Worm (Caenorhabditis elegans) whole organism, early embryonic: Measurements from ENCODE around the gene Y53G8AM.8.

Experiments used
- B0310.2 ChIP-seq: sonication (generic microtip); optimal IDR thresholded peaks from 2 replicates; lab custom pipeline; 2016; ENCODE audit warnings: mild to moderate bottlenecking, missing genetic modification characterization, missing compliant biosample characterization
- F13C5.2 ChIP-seq: sonication (generic microtip); optimal IDR thresholded peaks from 2 replicates; lab custom pipeline; 2017; ENCODE audit warnings: mild to moderate bottlenecking, missing genetic modification characterization, inconsistent platforms, missing compliant biosample characterization
- aly-1 ChIP-seq: sonication (generic microtip); optimal IDR thresholded peaks from 2 replicates; lab custom pipeline; 2016; ENCODE audit warnings: missing genetic modification characterization, missing compliant biosample characterization
- ama-1 ChIP-seq: fragments of 150-350 bp; optimal IDR thresholded peaks from 2 replicates; lab custom pipeline; 2014
- ceh-13 ChIP-seq: fragments of 200-800 bp; sonication (Bioruptor generic); optimal IDR thresholded peaks from 2 replicates; lab custom pipeline; 2018; ENCODE audit warnings: mild to moderate bottlenecking, missing genetic modification characterization, missing compliant biosample characterization
- ceh-36 ChIP-seq: sonication (generic microtip); optimal IDR thresholded peaks from 2 replicates; lab custom pipeline; 2016; ENCODE audit warnings: missing genetic modification characterization, inconsistent platforms, missing compliant biosample characterization
- ets-7 ChIP-seq: sonication (generic microtip); optimal IDR thresholded peaks from 2 replicates; lab custom pipeline; 2016; ENCODE audit warnings: missing genotype, missing genetic modification characterization, missing compliant biosample characterization
- flt-1 ChIP-seq: fragments of 200-800 bp; sonication (Bioruptor generic); IDR thresholded peaks from 2 replicates; pipeline ENCODE4 v1.3.6; 2022; ENCODE audit warnings: missing genetic modification characterization, missing compliant biosample characterization
- hmbx-1 ChIP-seq: sonication (generic microtip); optimal IDR thresholded peaks from 2 replicates; lab custom pipeline; 2016; ENCODE audit warnings: mild to moderate bottlenecking, missing genetic modification characterization, missing compliant biosample characterization
- hmg-4 ChIP-seq: fragments of 200-800 bp; sonication (Bioruptor generic); optimal IDR thresholded peaks from 2 replicates; lab custom pipeline; 2018; ENCODE audit warnings: mild to moderate bottlenecking, missing genetic modification characterization, missing compliant biosample characterization
- hnd-1 ChIP-seq: sonication (generic microtip); optimal IDR thresholded peaks from 2 replicates; lab custom pipeline; 2016; ENCODE audit warnings: missing genetic modification characterization, missing compliant biosample characterization
- pes-1 ChIP-seq: fragments of 200-800 bp; sonication (Bioruptor generic); IDR thresholded peaks from 2 replicates; pipeline ENCODE4 v1.3.6; 2022; ENCODE audit warnings: missing genetic modification reagents, missing genetic modification characterization, missing compliant biosample characterization
- scrt-1 ChIP-seq: fragments of 200-800 bp; sonication (Bioruptor generic); IDR thresholded peaks from 2 replicates; pipeline ENCODE4 v1.3.6; 2022; ENCODE audit warnings: missing genetic modification characterization, missing compliant biosample characterization
- sea-1 ChIP-seq: fragments of 200-800 bp; sonication (Bioruptor generic); conservative IDR thresholded peaks from 2 replicates; pipeline ENCODE4 v1.3.6; 2022; ENCODE audit warnings: missing genetic modification characterization, missing compliant biosample characterization
- tbx-11 ChIP-seq: fragments of 200-800 bp; sonication (Bioruptor generic); IDR thresholded peaks from 2 replicates; pipeline ENCODE4 v1.3.6; 2022; ENCODE audit warnings: missing genetic modification characterization, missing compliant biosample characterization
- tbx-37 ChIP-seq: fragments of 200-800 bp; sonication (Bioruptor generic); conservative IDR thresholded peaks from 2 replicates; pipeline ENCODE4 v1.3.6; 2022; ENCODE audit warnings: missing genetic modification reagents, missing genetic modification characterization, missing compliant biosample characterization
- tra-4 ChIP-seq: sonication (generic microtip); optimal IDR thresholded peaks from 2 replicates; lab custom pipeline; 2017; ENCODE audit warnings: missing genetic modification characterization, missing compliant biosample characterization

Gene Y53G8AM.8

DNA sequence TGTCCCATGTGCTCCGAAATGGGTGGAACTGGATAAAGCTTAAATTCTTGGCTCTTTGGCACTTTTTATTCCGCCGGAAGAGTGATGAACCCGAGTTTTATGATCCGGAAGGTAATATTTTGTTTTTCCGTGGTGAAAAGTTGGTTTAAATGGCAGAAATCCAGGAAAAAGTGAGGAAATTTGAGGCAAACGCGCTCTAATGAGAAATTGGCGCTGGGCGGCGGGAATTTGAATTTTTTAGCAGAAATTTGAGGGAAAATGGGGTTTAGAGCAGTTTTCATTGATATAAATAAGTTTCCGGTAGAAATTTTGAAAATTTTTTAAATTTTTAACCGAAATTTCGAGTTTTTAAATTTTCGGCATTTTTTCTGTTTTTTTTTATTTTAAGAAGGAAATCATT lies 33.1 kb upstream of the Y53G8AM.8 start:
- TF ChIP-seq scrt-1, result no peak
- no peak for TF ChIP-seq F13C5.2 (tag; lab: Kevin White, UChicago)
- no peak for TF ChIP-seq ceh-13 (GFP tag; lab: Kevin White, UChicago)
- no peak for TF ChIP-seq tbx-37 (GFP tag; lab: Robert Waterston, UW)
- no peak for TF ChIP-seq hmbx-1 (tag; lab: Kevin White, UChicago)
- no peak for TF ChIP-seq flt-1 (GFP tag; lab: Robert Waterston, UW)
- no peak for TF ChIP-seq hnd-1 (tag; lab: Kevin White, UChicago)
- TF ChIP-seq ceh-36, result no peak
- TF ChIP-seq hmg-4, result no peak
- TF ChIP-seq tra-4, result no peak
- TF ChIP-seq ets-7 (tag; lab: Kevin White, UChicago), result no peak
- TF ChIP-seq tbx-11 (GFP tag; lab: Robert Waterston, UW), result no peak
- TF ChIP-seq B0310.2 (tag; lab: Kevin White, UChicago), result no peak
- no peak for TF ChIP-seq ama-1 (lab: Kevin White, UChicago)
- TF ChIP-seq pes-1, result no peak
- TF ChIP-seq sea-1 (GFP tag; lab: Robert Waterston, UW), result no peak
- no peak for TF ChIP-seq aly-1 (tag; lab: Kevin White, UChicago)

DNA sequence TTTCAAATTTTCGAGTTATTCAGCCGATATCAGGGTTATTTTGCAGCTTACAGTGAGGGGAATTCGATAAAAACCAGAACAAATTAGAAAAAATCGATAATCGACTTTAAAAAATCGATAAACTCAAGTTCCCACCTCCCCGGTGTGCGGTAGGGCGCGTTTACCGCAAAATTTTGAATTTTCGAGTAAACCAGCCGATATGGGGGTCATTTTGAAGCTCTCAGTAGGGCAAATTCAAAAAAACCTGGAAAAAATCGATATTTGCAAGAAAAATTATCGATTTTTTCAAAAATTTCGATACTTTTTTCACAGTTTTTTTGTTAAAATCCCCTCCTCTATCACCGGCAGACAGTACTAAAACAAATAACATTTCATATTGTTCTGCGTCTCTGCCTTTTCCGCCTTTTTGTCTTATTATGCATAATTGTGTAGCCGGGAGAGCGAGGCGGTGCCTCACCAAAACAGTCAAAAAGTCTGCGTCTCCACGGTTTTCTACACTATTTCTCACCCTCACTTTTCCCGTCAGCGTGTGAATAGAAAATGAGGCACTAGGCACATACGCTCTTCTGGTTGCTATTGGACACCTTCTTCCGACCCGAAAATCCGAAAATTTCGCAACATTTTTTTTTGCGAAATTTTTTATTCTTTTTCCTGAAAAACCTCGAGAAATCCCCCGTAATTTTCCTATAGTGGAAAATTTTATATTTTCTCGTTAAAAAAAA lies 32.5 kb upstream of the Y53G8AM.8 start, which contains the start of gene ral-1:
TSS of gene ral-1 (plus strand) at position 435 of the 722 bp plus-strand sequence.
- TF ChIP-seq flt-1 (GFP tag; lab: Robert Waterston, UW) (no peak), hmg-4 (peak; percentile 21)

DNA sequence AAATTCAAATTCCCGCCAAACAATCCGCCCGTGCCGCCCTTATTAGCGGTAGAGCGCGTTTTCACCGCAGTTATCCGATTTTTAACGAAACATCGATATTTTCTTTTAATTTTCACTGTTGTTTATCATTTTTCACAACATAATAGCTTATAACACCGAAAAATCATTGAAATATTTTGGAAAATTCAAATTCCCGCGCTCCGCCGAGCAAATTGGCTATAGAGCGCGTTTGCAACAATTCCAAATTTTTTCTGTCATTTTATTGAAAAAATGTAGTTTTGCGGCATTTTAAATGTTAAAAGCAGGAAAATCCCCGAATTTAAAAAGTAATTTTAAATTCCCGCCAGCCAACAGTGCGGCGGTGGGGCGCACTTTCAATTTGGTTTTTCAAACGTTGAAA lies 31.2 kb upstream of the Y53G8AM.8 start:
- TF ChIP-seq ceh-13 (GFP tag; lab: Kevin White, UChicago) (no peak), flt-1 (GFP tag; lab: Robert Waterston, UW) (no peak)

DNA sequence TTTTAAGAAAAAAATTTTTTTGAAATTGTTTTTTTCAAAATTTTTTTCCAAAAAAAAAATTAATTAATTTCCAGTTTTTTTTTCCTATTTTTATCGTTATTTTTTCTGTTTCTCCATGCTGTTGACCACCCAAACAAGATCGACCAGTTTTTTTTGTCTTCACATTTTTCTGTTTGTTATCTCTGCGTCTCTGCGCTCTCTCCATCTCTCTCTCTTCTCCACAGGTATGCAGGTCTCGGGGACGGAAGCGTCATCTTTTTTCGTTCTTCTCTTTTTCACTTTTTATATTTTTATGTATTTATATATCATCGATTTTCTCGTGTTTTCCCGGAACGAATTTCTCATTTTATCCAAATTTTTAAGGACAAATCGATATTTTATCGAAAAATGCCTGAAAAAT lies 30.4 kb upstream of the Y53G8AM.8 start:
- TF ChIP-seq ama-1 (lab: Kevin White, UChicago) (no peak), ceh-36 (no peak), scrt-1 (no peak), F13C5.2 (tag; lab: Kevin White, UChicago) (no peak), ceh-13 (GFP tag; lab: Kevin White, UChicago) (no peak), tbx-37 (GFP tag; lab: Robert Waterston, UW) (no peak), B0310.2 (tag; lab: Kevin White, UChicago) (no peak), sea-1 (GFP tag; lab: Robert Waterston, UW) (no peak), hmg-4 (no peak), tbx-11 (GFP tag; lab: Robert Waterston, UW) (no peak), tra-4 (no peak), aly-1 (tag; lab: Kevin White, UChicago) (no peak), flt-1 (GFP tag; lab: Robert Waterston, UW) (no peak), pes-1 (no peak), ets-7 (tag; lab: Kevin White, UChicago) (no peak), hnd-1 (tag; lab: Kevin White, UChicago) (no peak), hmbx-1 (tag; lab: Kevin White, UChicago) (no peak)

DNA sequence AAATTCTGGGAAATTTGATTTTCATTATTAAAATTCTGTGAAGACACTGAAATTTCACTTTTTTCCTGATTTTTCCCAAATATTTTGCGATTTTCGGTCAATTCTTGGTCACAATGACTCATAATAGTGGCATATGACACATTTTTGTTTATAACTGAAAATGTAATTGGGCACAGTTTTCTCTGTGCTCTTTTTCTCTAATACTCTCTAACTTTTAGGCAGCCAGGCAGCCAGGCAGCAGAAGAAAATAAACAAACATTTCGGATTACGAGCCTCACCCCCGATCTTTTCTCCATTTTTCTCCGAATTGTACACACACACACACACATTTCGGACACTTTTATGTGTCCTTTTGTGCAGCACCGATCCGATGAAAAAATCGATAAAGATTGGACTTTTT lies 28.9 kb upstream of the Y53G8AM.8 start:
- TF ChIP-seq tbx-37 (GFP tag; lab: Robert Waterston, UW), result no peak
- no peak for TF ChIP-seq ama-1 (lab: Kevin White, UChicago)
- no peak for TF ChIP-seq scrt-1
- TF ChIP-seq tra-4, result no peak
- no peak for TF ChIP-seq pes-1
- no peak for TF ChIP-seq aly-1 (tag; lab: Kevin White, UChicago)
- TF ChIP-seq hnd-1 (tag; lab: Kevin White, UChicago), result no peak
- no peak for TF ChIP-seq ceh-36
- TF ChIP-seq flt-1 (GFP tag; lab: Robert Waterston, UW), result no peak
- no peak for TF ChIP-seq hmbx-1 (tag; lab: Kevin White, UChicago)
- no peak for TF ChIP-seq tbx-11 (GFP tag; lab: Robert Waterston, UW)
- TF ChIP-seq hmg-4, result no peak
- no peak for TF ChIP-seq ets-7 (tag; lab: Kevin White, UChicago)
- TF ChIP-seq F13C5.2 (tag; lab: Kevin White, UChicago), result no peak
- TF ChIP-seq ceh-13 (GFP tag; lab: Kevin White, UChicago), result no peak
- TF ChIP-seq B0310.2 (tag; lab: Kevin White, UChicago), result no peak
- no peak for TF ChIP-seq sea-1 (GFP tag; lab: Robert Waterston, UW)

DNA sequence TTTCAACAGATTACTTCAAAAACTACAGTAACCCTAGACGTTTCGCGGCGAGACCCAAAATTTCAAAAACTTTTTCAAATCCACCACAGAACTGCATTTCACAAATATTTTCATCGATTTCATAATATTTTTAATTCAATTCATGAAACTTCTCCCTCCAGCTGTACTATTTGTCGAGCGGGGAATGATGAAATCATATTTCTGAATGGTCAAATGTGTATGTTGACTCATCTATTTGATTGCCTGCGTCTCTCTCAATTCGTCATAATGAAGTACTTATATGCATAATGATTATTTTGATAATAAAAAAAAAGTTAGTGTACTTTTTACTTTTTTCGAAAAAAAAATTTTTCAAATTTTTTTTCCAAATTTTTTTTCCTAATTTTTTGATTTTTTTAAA lies 27.8 kb upstream of the Y53G8AM.8 start:
- TF ChIP-seq sea-1 (GFP tag; lab: Robert Waterston, UW) (no peak), scrt-1 (no peak), flt-1 (GFP tag; lab: Robert Waterston, UW) (no peak), tbx-37 (GFP tag; lab: Robert Waterston, UW) (no peak), ama-1 (lab: Kevin White, UChicago) (no peak), F13C5.2 (tag; lab: Kevin White, UChicago) (no peak), pes-1 (no peak), B0310.2 (tag; lab: Kevin White, UChicago) (no peak), tbx-11 (GFP tag; lab: Robert Waterston, UW) (no peak)

DNA sequence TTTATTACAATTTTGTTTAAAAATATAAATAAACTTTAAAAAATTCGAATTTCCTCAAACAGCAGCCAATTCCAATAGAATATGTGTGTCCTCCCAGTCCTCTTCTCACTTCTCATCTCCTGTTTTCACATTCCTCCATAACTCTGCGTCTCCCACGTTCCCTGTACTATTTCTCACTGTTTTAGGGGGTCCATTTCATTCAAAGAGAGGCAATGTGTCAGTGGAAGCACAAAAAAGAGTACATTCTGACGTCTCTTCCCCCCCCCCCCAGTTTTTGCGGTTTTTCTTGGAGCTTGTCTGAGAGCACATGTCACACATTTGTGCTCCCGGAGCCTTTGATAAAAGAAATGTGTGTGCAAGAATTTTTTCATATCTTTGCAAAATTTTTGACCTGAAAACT lies 26.0 kb upstream of the Y53G8AM.8 start:
- TF ChIP-seq hmbx-1 (tag; lab: Kevin White, UChicago), result no peak
- no peak for TF ChIP-seq scrt-1
- no peak for TF ChIP-seq aly-1 (tag; lab: Kevin White, UChicago)
- no peak for TF ChIP-seq ceh-36
- TF ChIP-seq hmg-4, result no peak
- no peak for TF ChIP-seq sea-1 (GFP tag; lab: Robert Waterston, UW)
- TF ChIP-seq flt-1 (GFP tag; lab: Robert Waterston, UW), result no peak
- no peak for TF ChIP-seq B0310.2 (tag; lab: Kevin White, UChicago)
- TF ChIP-seq tra-4, result no peak
- TF ChIP-seq pes-1, result no peak
- TF ChIP-seq tbx-11 (GFP tag; lab: Robert Waterston, UW), result no peak
